Worm (Caenorhabditis elegans) whole organism, L1 larva: ENCODE results near the gene T25B9.12.

ENCODE experiments used
- dpl-1 ChIP-seq, 3 experiments: fragments of 150-350 bp in 2 of 3; sonication (generic microtip) in 1 of 3; optimal IDR thresholded peaks; 2 replicates each; lab custom pipeline; 2014 to 2017; ENCODE audit warnings: missing biosample characterization in 3 of 3, missing genetic modification characterization in 3 of 3, missing genetic modification reagents in 3 of 3
- efl-1 ChIP-seq, 4 experiments: fragments of 150-350 bp; optimal IDR thresholded peaks in 3 of 4; peaks in 1 of 4; 1 replicate in 1 of 4; 2 replicates in 3 of 4; lab custom pipeline; 2014; ENCODE audit warnings: missing biosample characterization in 2 of 4, missing genetic modification characterization in 2 of 4, missing genetic modification reagents in 2 of 4
- egl-27 ChIP-seq, 2 experiments: fragments of 150-350 bp in 1 of 2; sonication (generic microtip); optimal IDR thresholded peaks; 3 replicates each; lab custom pipeline; 2017 to 2018; ENCODE audit warnings: missing biosample characterization in 2 of 2, missing genetic modification characterization in 2 of 2, missing genetic modification reagents in 2 of 2
- lin-14 ChIP-seq: fragments of 200-800 bp; sonication (Bioruptor generic); optimal IDR thresholded peaks from 2 replicates; lab custom pipeline; 2018; ENCODE audit warnings: mild to moderate bottlenecking, missing genetic modification characterization, moderate library complexity, missing compliant biosample characterization
- lsy-2 ChIP-seq, 2 experiments: fragments of 150-350 bp; optimal IDR thresholded peaks; 2 replicates each; lab custom pipeline; 2014; ENCODE audit warnings: missing biosample characterization in 2 of 2, missing genetic modification characterization in 2 of 2
- nhr-237 ChIP-seq: fragments of 150-350 bp; optimal IDR thresholded peaks from 2 replicates; lab custom pipeline; 2014; ENCODE audit warnings: missing biosample characterization, missing genetic modification characterization
- rnt-1 ChIP-seq: sonication (generic microtip); optimal IDR thresholded peaks from 2 replicates; lab custom pipeline; 2016; ENCODE audit warnings: mild to moderate bottlenecking, missing genetic modification characterization, moderate library complexity, missing compliant biosample characterization
- snpc-4 ChIP-seq: fragments of 150-350 bp; optimal IDR thresholded peaks from 2 replicates; lab custom pipeline; 2014; ENCODE audit warnings: missing biosample characterization, missing genetic modification characterization

ce11 chrIV:10745332-10745731 lies 19.8 kb upstream of the T25B9.12 start:
- no peak for TF ChIP-seq snpc-4
- TF ChIP-seq efl-1 (optimal IDR thresholded peaks at IDR 0.05; lab: Kevin White, UChicago): no peak
- TF ChIP-seq efl-1 (GFP tag; optimal IDR thresholded peaks at IDR 0.05 in 1 of 2; lab: Kevin White, UChicago): no peak
- no peak for TF ChIP-seq dpl-1 (GFP tag; optimal IDR thresholded peaks at IDR 0.05; lab: Kevin White, UChicago)
- no peak for TF ChIP-seq lsy-2 (tag; optimal IDR thresholded peaks at IDR 0.05; lab: Kevin White, UChicago)
- TF ChIP-seq rnt-1 (tag; lab: Kevin White, UChicago): no peak
- no peak for TF ChIP-seq egl-27 (tag; optimal IDR thresholded peaks at IDR 0.05; lab: Kevin White, UChicago)
- no peak for TF ChIP-seq lin-14 (GFP tag; lab: Kevin White, UChicago)
- no peak for TF ChIP-seq nhr-237 (tag; lab: Kevin White, UChicago)
